Worm (Caenorhabditis elegans) whole organism, midembryonic: ENCODE results near the gene col-36.

Experiments
- klf-2 ChIP-seq: fragments of 200-800 bp; sonication (Bioruptor generic); conservative IDR thresholded peaks from 2 replicates; pipeline ENCODE4 v1.3.6; 2022; ENCODE audit warnings: missing genetic modification reagents, missing genetic modification characterization, missing compliant biosample characterization
- med-1 ChIP-seq: sonication (generic microtip); optimal IDR thresholded peaks from 2 replicates; lab custom pipeline; 2017; ENCODE audit warnings: missing genetic modification characterization, mild to moderate bottlenecking, missing compliant biosample characterization, antibody characterized with exemption, missing genetic modification reagents; ENCODE audit not compliant: insufficient read depth
- ref-1 ChIP-seq: fragments of 200-800 bp; sonication (Bioruptor generic); conservative IDR thresholded peaks from 2 replicates; pipeline ENCODE4 v1.3.6; 2022; ENCODE audit warnings: missing genetic modification reagents, missing genetic modification characterization, missing compliant biosample characterization
- tab-1 ChIP-seq: fragments of 200-800 bp; sonication (Bioruptor generic); IDR thresholded peaks from 2 replicates; pipeline ENCODE4 v1.3.6; 2022; ENCODE audit warnings: missing genetic modification characterization, missing compliant biosample characterization
- ztf-29 ChIP-seq: fragments of 200-800 bp; sonication (Bioruptor generic); IDR thresholded peaks from 2 replicates; pipeline ENCODE4 v1.3.6; 2022; ENCODE audit warnings: missing genetic modification reagents, missing genetic modification characterization, missing compliant biosample characterization

DNA sequence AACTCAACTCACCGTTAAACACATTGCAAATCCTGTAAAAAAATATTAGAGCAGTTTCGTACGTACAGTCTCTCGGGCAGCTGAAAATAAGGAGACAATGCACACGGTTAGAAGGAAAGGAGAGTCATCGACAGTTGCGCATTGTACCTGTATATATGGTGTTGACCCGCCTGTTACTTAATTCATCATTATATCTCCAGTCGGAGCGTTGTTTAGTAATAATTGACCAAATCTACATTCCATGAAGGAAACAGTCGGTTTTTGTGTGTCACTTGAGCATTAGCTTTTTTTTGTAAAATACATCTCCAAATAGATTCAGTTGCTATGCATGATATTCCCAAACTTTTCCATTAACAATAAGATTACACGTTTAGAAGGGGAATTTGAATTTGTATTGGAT, 7.1 kb downstream of the col-36 start, which contains the start of gene C27H5.12:
- TF ChIP-seq tab-1 (no peak), ref-1 (no peak), med-1 (GFP tag; lab: Kevin White, UChicago) (no peak), klf-2 (GFP tag; lab: Robert Waterston, UW) (no peak), ztf-29 (no peak)
